Fruit fly (Drosophila melanogaster): Measurements from ENCODE around the gene acs.

acs gene

dm6 chr3L:1971103-1971742 lies at the start of gene acs, which contains the start of gene CG11815:
TSS of gene acs (plus strand) at chr3L:1971638.
TSS of gene CG11815 (minus strand) at chr3L:1971200.
- TF ChIP-seq noc (tag; optimal IDR thresholded peaks at IDR 0.05) = no peak

- no peak for TF ChIP-seq noc (tag; optimal IDR thresholded peaks at IDR 0.05)
Measured at dm6 chr3L:1928959-1929358, 42.5 kb upstream of the acs start.

dm6 chr3L:1937469-1937868 lies 34.0 kb upstream of the acs start:
- TF ChIP-seq noc (tag; optimal IDR thresholded peaks at IDR 0.05) = no peak

dm6 chr3L:1938767-1939166 lies 32.7 kb upstream of the acs start, which contains the start of the genes CG46523 and CG5687:
TSS of gene CG46523 (minus strand) at chr3L:1939103.
TSS of gene CG5687 (minus strand) at chr3L:1939103.
- TF ChIP-seq noc (tag; optimal IDR thresholded peaks at IDR 0.05) = no peak

dm6 chr3L:1939983-1940504 lies 31.4 kb upstream of the acs start:
- no peak for TF ChIP-seq noc (tag; optimal IDR thresholded peaks at IDR 0.05)

dm6 chr3L:1940843-1941418 lies 30.5 kb upstream of the acs start, which contains the start of gene Mfap1:
TSS of gene Mfap1 (plus strand) at chr3L:1941068.
- TF ChIP-seq noc (tag; optimal IDR thresholded peaks at IDR 0.05) = no peak

dm6 chr3L:1947463-1948126 lies 23.8 kb upstream of the acs start, which contains the start of the genes mu2 and Cnb:
TSS of gene mu2 (minus strand) at chr3L:1947475.
TSS of gene Cnb (plus strand) at chr3L:1947565.
- no peak for TF ChIP-seq noc (tag; optimal IDR thresholded peaks at IDR 0.05)

- no peak for TF ChIP-seq noc (tag; optimal IDR thresholded peaks at IDR 0.05)
Measured at dm6 chr3L:1962964-1963363, 8.5 kb upstream of the acs start, which contains the start of gene SCOT. TSS of gene SCOT (plus strand) at chr3L:1963143.

dm6 chr3L:1964099-1964498 lies 7.3 kb upstream of the acs start, which contains the start of gene mv:
TSS of gene mv (minus strand) at chr3L:1964178.
- TF ChIP-seq noc (tag; optimal IDR thresholded peaks at IDR 0.05) = no peak

- peak; percentile 40 for TF ChIP-seq noc (tag; optimal IDR thresholded peaks at IDR 0.05)
Measured at dm6 chr3L:1964599-1965143, 6.8 kb upstream of the acs start.

- peak; percentile 77 for TF ChIP-seq noc (tag; optimal IDR thresholded peaks at IDR 0.05)
Measured at dm6 chr3L:1967452-1968310, 3.8 kb upstream of the acs start.

dm6 chr3L:1968401-1968800 lies 3.0 kb upstream of the acs start:
- no peak for TF ChIP-seq noc (tag; optimal IDR thresholded peaks at IDR 0.05)

dm6 chr3L:1968805-1969378 lies 2.5 kb upstream of the acs start:
- no peak for TF ChIP-seq noc (tag; optimal IDR thresholded peaks at IDR 0.05)

dm6 chr3L:1969539-1970337 lies 1.7 kb upstream of the acs start, which contains the start of gene CG1927:
TSS of gene CG1927 (minus strand) at chr3L:1970079.
- no peak for TF ChIP-seq noc (tag; optimal IDR thresholded peaks at IDR 0.05)
